Worm (Caenorhabditis elegans) whole organism, L4 larva: Measurements from ENCODE around the gene hlh-19.

Experiments
- D1046.2 ChIP-seq: fragments of 200-800 bp; sonication (Bioruptor generic); IDR thresholded peaks from 2 replicates; pipeline ENCODE4 v1.3.6; 2022; ENCODE audit warnings: missing genetic modification characterization, missing compliant biosample characterization
- F37D6.2 ChIP-seq: sonication (generic microtip); optimal IDR thresholded peaks from 2 replicates; lab custom pipeline; 2016; ENCODE audit warnings: mild to moderate bottlenecking, missing genetic modification characterization, missing compliant biosample characterization
- F44E2.7 ChIP-seq: fragments of 200-800 bp; sonication (Bioruptor generic); IDR thresholded peaks from 2 replicates; pipeline ENCODE4 v2.1.2; 2022; ENCODE audit warnings: missing genetic modification characterization, missing compliant biosample characterization
- R02D3.7 ChIP-seq: fragments of 150-350 bp; sonication (generic microtip); optimal IDR thresholded peaks from 3 replicates; lab custom pipeline; 2014; ENCODE audit warnings: missing biosample characterization, missing genetic modification characterization
- T26A8.4 ChIP-seq: fragments of 200-800 bp; sonication (Bioruptor generic); IDR thresholded peaks from 2 replicates; pipeline ENCODE4 v1.3.6; 2022; ENCODE audit warnings: missing genetic modification characterization, missing compliant biosample characterization
- Y105C5A.15 ChIP-seq: fragments of 200-800 bp; sonication (Bioruptor generic); IDR thresholded peaks from 2 replicates; pipeline ENCODE4 v1.3.6; 2022; ENCODE audit warnings: missing genetic modification characterization, missing compliant biosample characterization
- Y5F2A.4 ChIP-seq: fragments of 200-800 bp; sonication (Bioruptor generic); optimal IDR thresholded peaks from 2 replicates; lab custom pipeline; 2018; ENCODE audit warnings: mild to moderate bottlenecking, missing genetic modification characterization, missing compliant biosample characterization
- Y75B8A.6 ChIP-seq: fragments of 200-800 bp; sonication (Bioruptor generic); IDR thresholded peaks from 2 replicates; pipeline ENCODE4 v1.3.6; 2022; ENCODE audit warnings: missing genetic modification reagents, missing genetic modification characterization, missing compliant biosample characterization
- ZK546.5 ChIP-seq, 2 experiments: sonication (generic microtip); optimal IDR thresholded peaks; 2 replicates each; lab custom pipeline; 2017; ENCODE audit warnings: missing biosample characterization in 2 of 2, missing genetic modification characterization in 2 of 2
- attf-4 ChIP-seq: sonication (generic microtip); optimal IDR thresholded peaks from 3 replicates; lab custom pipeline; 2017; ENCODE audit warnings: missing biosample characterization, missing genetic modification characterization
- ceh-28 ChIP-seq: fragments of 150-350 bp; optimal IDR thresholded peaks from 2 replicates; lab custom pipeline; 2014; ENCODE audit warnings: missing biosample characterization, missing genetic modification reagents, missing genetic modification characterization
- ceh-44 ChIP-seq: fragments of 200-800 bp; sonication (Bioruptor generic); IDR thresholded peaks from 2 replicates; pipeline ENCODE4 v1.3.6; 2022; ENCODE audit warnings: missing genetic modification reagents, missing genetic modification characterization, missing compliant biosample characterization
- ceh-62 ChIP-seq: sonication (generic microtip); optimal IDR thresholded peaks from 2 replicates; lab custom pipeline; 2017; ENCODE audit warnings: missing biosample characterization, missing genetic modification characterization
- ceh-82 ChIP-seq: sonication (generic microtip); optimal IDR thresholded peaks from 2 replicates; lab custom pipeline; 2017; ENCODE audit warnings: missing biosample characterization, missing genetic modification characterization
- ces-1 ChIP-seq: fragments of 150-350 bp; sonication (generic microtip); optimal IDR thresholded peaks from 4 replicates; lab custom pipeline; 2014; ENCODE audit warnings: missing biosample characterization, missing genetic modification reagents, missing genetic modification characterization
- cey-2 ChIP-seq: sonication (generic microtip); optimal IDR thresholded peaks from 3 replicates; lab custom pipeline; 2017; ENCODE audit warnings: missing genetic modification characterization, mild to moderate bottlenecking, missing compliant biosample characterization, antibody characterized with exemption, borderline replicate concordance; ENCODE audit not compliant: insufficient read depth
- daf-12 ChIP-seq: fragments of 150-350 bp; optimal IDR thresholded peaks from 2 replicates; lab custom pipeline; 2014; ENCODE audit warnings: missing biosample characterization, missing genetic modification reagents, missing genetic modification characterization
- dmd-8 ChIP-seq: fragments of 200-800 bp; sonication (Bioruptor generic); IDR thresholded peaks from 2 replicates; pipeline ENCODE4 v1.3.6; 2022; ENCODE audit warnings: missing genetic modification characterization, missing compliant biosample characterization
- dmd-9 ChIP-seq: fragments of 200-800 bp; sonication (Bioruptor generic); IDR thresholded peaks from 2 replicates; pipeline ENCODE4 v1.3.6; 2022; ENCODE audit warnings: missing genetic modification reagents, missing genetic modification characterization, missing compliant biosample characterization
- egl-27 ChIP-seq: sonication (generic microtip); optimal IDR thresholded peaks from 3 replicates; lab custom pipeline; 2017; ENCODE audit warnings: missing biosample characterization, missing genetic modification reagents, missing genetic modification characterization
- hlh-11 ChIP-seq: fragments of 200-800 bp; sonication (Bioruptor generic); optimal IDR thresholded peaks from 2 replicates; lab custom pipeline; 2018; ENCODE audit warnings: mild to moderate bottlenecking, missing genetic modification characterization, missing compliant biosample characterization
- lin-15B ChIP-seq: fragments of 150-350 bp; sonication (generic microtip); optimal IDR thresholded peaks from 3 replicates; lab custom pipeline; 2014; ENCODE audit warnings: missing biosample characterization, missing genetic modification characterization
- lin-29 ChIP-seq: fragments of 200-800 bp; sonication (Bioruptor generic); IDR thresholded peaks from 2 replicates; pipeline ENCODE4 v1.3.6; 2022; ENCODE audit warnings: missing genetic modification reagents, missing genetic modification characterization, missing compliant biosample characterization
- lin-38 ChIP-seq: fragments of 200-800 bp; sonication (Bioruptor generic); IDR thresholded peaks from 2 replicates; pipeline ENCODE4 v1.3.6; 2022; ENCODE audit warnings: missing genetic modification reagents, missing genetic modification characterization, missing compliant biosample characterization
- lin-39 ChIP-seq: fragments of 150-350 bp; optimal IDR thresholded peaks from 2 replicates; lab custom pipeline; 2014; ENCODE audit warnings: missing biosample characterization, missing genetic modification reagents, missing genetic modification characterization
- lir-3 ChIP-seq: sonication (generic microtip); optimal IDR thresholded peaks from 2 replicates; lab custom pipeline; 2016; ENCODE audit warnings: mild to moderate bottlenecking, missing genetic modification characterization, missing compliant biosample characterization
- lsy-2 ChIP-seq, 2 experiments: fragments of 150-350 bp in 1 of 2; sonication (generic microtip) in 1 of 2; optimal IDR thresholded peaks; 2 replicates each; lab custom pipeline; 2014 to 2017; ENCODE audit warnings: missing biosample characterization in 2 of 2, missing genetic modification characterization in 2 of 2
- mdt-29 ChIP-seq: fragments of 200-800 bp; sonication (Bioruptor generic); IDR thresholded peaks from 2 replicates; pipeline ENCODE4 v1.3.6; 2022; ENCODE audit warnings: missing genetic modification reagents, missing genetic modification characterization, missing compliant biosample characterization
- mep-1 ChIP-seq: fragments of 150-350 bp; sonication (generic microtip); optimal IDR thresholded peaks from 3 replicates; lab custom pipeline; 2014; ENCODE audit warnings: missing biosample characterization, missing genetic modification characterization
- mes-2 ChIP-seq: sonication (generic microtip); optimal IDR thresholded peaks from 2 replicates; lab custom pipeline; 2016; ENCODE audit warnings: missing genotype, mild to moderate bottlenecking, missing genetic modification characterization, missing compliant biosample characterization; ENCODE audit not compliant: poor library complexity, severe bottlenecking
- mxl-2 ChIP-seq: fragments of 200-800 bp; sonication (Bioruptor generic); conservative IDR thresholded peaks from 2 replicates; pipeline ENCODE4 v1.3.6; 2022; ENCODE audit warnings: missing genetic modification reagents, missing genetic modification characterization, missing compliant biosample characterization
- nhr-10 ChIP-seq: fragments of 150-350 bp; optimal IDR thresholded peaks from 2 replicates; lab custom pipeline; 2014; ENCODE audit warnings: missing biosample characterization, missing genetic modification characterization
- nhr-102 ChIP-seq: sonication (generic microtip); optimal IDR thresholded peaks from 2 replicates; lab custom pipeline; 2016; ENCODE audit warnings: mild to moderate bottlenecking, missing genetic modification characterization, moderate library complexity, missing compliant biosample characterization
- nhr-11 ChIP-seq: fragments of 150-350 bp; optimal IDR thresholded peaks from 2 replicates; lab custom pipeline; 2014; ENCODE audit warnings: missing biosample characterization, missing genetic modification characterization
- nhr-237 ChIP-seq: sonication (generic microtip); optimal IDR thresholded peaks from 2 replicates; lab custom pipeline; 2017; ENCODE audit warnings: missing biosample characterization, missing genetic modification characterization
- nhr-25 ChIP-seq: sonication (generic microtip); optimal IDR thresholded peaks from 2 replicates; lab custom pipeline; 2017; ENCODE audit warnings: missing genetic modification characterization, mild to moderate bottlenecking, missing compliant biosample characterization, antibody characterized with exemption, moderate library complexity, borderline replicate concordance; ENCODE audit not compliant: insufficient read depth
- nhr-28 ChIP-seq: fragments of 150-350 bp; optimal IDR thresholded peaks from 2 replicates; lab custom pipeline; 2014; ENCODE audit warnings: missing biosample characterization, missing genetic modification characterization
- nhr-41 ChIP-seq: fragments of 200-800 bp; sonication (Bioruptor generic); IDR thresholded peaks from 2 replicates; pipeline ENCODE4 v1.3.6; 2022; ENCODE audit warnings: missing genetic modification reagents, missing genetic modification characterization, missing compliant biosample characterization
- nhr-42 ChIP-seq: fragments of 200-800 bp; sonication (Bioruptor generic); IDR thresholded peaks from 2 replicates; pipeline ENCODE4 v1.3.6; 2022; ENCODE audit warnings: missing genetic modification characterization, missing compliant biosample characterization
- nhr-6 ChIP-seq: fragments of 150-350 bp; optimal IDR thresholded peaks from 2 replicates; lab custom pipeline; 2014; ENCODE audit warnings: missing biosample characterization, missing genetic modification characterization
- nhr-77 ChIP-seq: fragments of 150-350 bp; optimal IDR thresholded peaks from 2 replicates; lab custom pipeline; 2014; ENCODE audit warnings: missing biosample characterization, missing genetic modification characterization
- php-3 ChIP-seq: fragments of 200-800 bp; sonication (Bioruptor generic); IDR thresholded peaks from 2 replicates; pipeline ENCODE4 v1.3.6; 2022; ENCODE audit warnings: missing genetic modification reagents, missing genetic modification characterization, missing compliant biosample characterization
- rbr-2 ChIP-seq: sonication (generic microtip); optimal IDR thresholded peaks from 2 replicates; lab custom pipeline; 2016; ENCODE audit warnings: missing genotype, missing genetic modification characterization, missing compliant biosample characterization
- saeg-2 ChIP-seq: fragments of 200-800 bp; sonication (Bioruptor generic); IDR thresholded peaks from 2 replicates; pipeline ENCODE4 v1.3.6; 2022; ENCODE audit warnings: missing genetic modification reagents, missing genetic modification characterization, missing compliant biosample characterization
- sdz-12 ChIP-seq: fragments of 200-800 bp; sonication (Bioruptor generic); optimal IDR thresholded peaks from 2 replicates; lab custom pipeline; 2018; ENCODE audit warnings: mild to moderate bottlenecking, missing genetic modification characterization, missing compliant biosample characterization
- skn-1 ChIP-seq: fragments of 150-350 bp; optimal IDR thresholded peaks from 2 replicates; lab custom pipeline; 2014; ENCODE audit warnings: missing biosample characterization, missing genetic modification characterization
- snpc-1.2 ChIP-seq: fragments of 200-800 bp; sonication (Bioruptor generic); IDR thresholded peaks from 2 replicates; pipeline ENCODE4 v1.3.6; 2022; ENCODE audit warnings: missing genetic modification reagents, missing genetic modification characterization, missing compliant biosample characterization
- snpc-4 ChIP-seq: fragments of 150-350 bp; optimal IDR thresholded peaks from 2 replicates; lab custom pipeline; 2014; ENCODE audit warnings: missing biosample characterization, missing genetic modification characterization
- unc-39 ChIP-seq: sonication (generic microtip); optimal IDR thresholded peaks from 2 replicates; lab custom pipeline; 2017; ENCODE audit warnings: missing biosample characterization, missing genetic modification characterization
- vab-7 ChIP-seq: fragments of 200-800 bp; sonication (Bioruptor generic); IDR thresholded peaks from 2 replicates; pipeline ENCODE4 v1.3.6; 2022; ENCODE audit warnings: missing genetic modification reagents, missing genetic modification characterization, missing compliant biosample characterization
- zfp-2 ChIP-seq: sonication (generic microtip); optimal IDR thresholded peaks from 2 replicates; lab custom pipeline; 2016; ENCODE audit warnings: mild to moderate bottlenecking, missing genetic modification characterization, missing compliant biosample characterization
- ztf-11 ChIP-seq: fragments of 150-350 bp; optimal IDR thresholded peaks from 2 replicates; lab custom pipeline; 2014; ENCODE audit warnings: missing biosample characterization, missing genetic modification characterization
- ztf-7 ChIP-seq: fragments of 150-350 bp; optimal IDR thresholded peaks from 2 replicates; lab custom pipeline; 2014; ENCODE audit warnings: missing biosample characterization, missing genetic modification characterization

hlh-19 gene

ce11 chrX:535728-536127 lies 21.4 kb downstream of the hlh-19 start, which contains the start of gene F28C10.3:
F28C10.3 (minus strand) TSS chrX:535828.
- no peak for TF ChIP-seq mxl-2
- no peak for TF ChIP-seq Y75B8A.6 (GFP tag; lab: Robert Waterston, UW)
- no peak for TF ChIP-seq D1046.2
- no peak for TF ChIP-seq lin-39 (tag; lab: Kevin White, UChicago)
- TF ChIP-seq egl-27 (tag; lab: Kevin White, UChicago): no peak
- peak; percentile 28; the same call in 1 of the 2 replicates for TF ChIP-seq lin-29 (GFP tag; lab: Robert Waterston, UW)
- TF ChIP-seq ceh-28 (tag; lab: Kevin White, UChicago): no peak
- TF ChIP-seq snpc-1.2 (GFP tag; lab: Robert Waterston, UW): no peak
- TF ChIP-seq nhr-6 (tag; lab: Kevin White, UChicago): peak; percentile 63
- no peak for TF ChIP-seq sdz-12
- TF ChIP-seq nhr-10 (tag; lab: Kevin White, UChicago): peak; percentile 37
- no peak for TF ChIP-seq nhr-42 (GFP tag; lab: Robert Waterston, UW)
- TF ChIP-seq skn-1: no peak
- no peak for TF ChIP-seq ztf-7 (tag; lab: Kevin White, UChicago)
- TF ChIP-seq R02D3.7 (tag; lab: Kevin White, UChicago): no peak
- peak; percentile 45 for TF ChIP-seq F37D6.2 (tag; lab: Kevin White, UChicago)
- no peak for TF ChIP-seq zfp-2 (tag; lab: Kevin White, UChicago)
- no peak for TF ChIP-seq F44E2.7 (GFP tag; lab: Robert Waterston, UW)
- no peak for TF ChIP-seq php-3 (GFP tag; lab: Robert Waterston, UW)
- no peak for TF ChIP-seq mdt-29 (GFP tag; lab: Robert Waterston, UW)
- TF ChIP-seq ceh-62 (tag; lab: Kevin White, UChicago): no peak
- TF ChIP-seq nhr-102 (tag; lab: Kevin White, UChicago): no peak
- TF ChIP-seq lin-38: no peak
- no peak for TF ChIP-seq daf-12 (tag; lab: Kevin White, UChicago)
- peak; percentile 91 for TF ChIP-seq mep-1 (tag; lab: Kevin White, UChicago)
- peak; percentile 85 for TF ChIP-seq nhr-25 (tag; lab: Kevin White, UChicago)
- TF ChIP-seq nhr-11: peak; percentile 80
- TF ChIP-seq snpc-4: no peak
- TF ChIP-seq dmd-8: no peak
- no peak for TF ChIP-seq ztf-11 (tag; lab: Kevin White, UChicago)
- no peak for TF ChIP-seq ces-1
- TF ChIP-seq vab-7 (GFP tag; lab: Robert Waterston, UW): no peak
- TF ChIP-seq cey-2 (tag; lab: Kevin White, UChicago): no peak
- no peak for TF ChIP-seq lir-3 (tag; lab: Kevin White, UChicago)
- peak; percentile 38 for TF ChIP-seq nhr-77 (tag; lab: Kevin White, UChicago)
- no peak for TF ChIP-seq ceh-82 (tag; lab: Kevin White, UChicago)
- TF ChIP-seq nhr-28 (tag; lab: Kevin White, UChicago): peak; percentile 88
- TF ChIP-seq saeg-2: no peak
- TF ChIP-seq unc-39: no peak
- TF ChIP-seq lsy-2 (tag; optimal IDR thresholded peaks at IDR 0.05; lab: Kevin White, UChicago): peak in 1 of 2 experiments; percentile 74
- peak; percentile 71 for TF ChIP-seq T26A8.4
- no peak for TF ChIP-seq lin-15B (tag; lab: Kevin White, UChicago)
- 0 out of 2 replicates have a peak, but pooled peaks have one; percentile 17 for TF ChIP-seq dmd-9 (GFP tag; lab: Robert Waterston, UW)
- TF ChIP-seq nhr-41: no peak
- TF ChIP-seq hlh-11 (tag; lab: Kevin White, UChicago): peak; percentile 89
- no peak for TF ChIP-seq ceh-44 (GFP tag; lab: Robert Waterston, UW)
- TF ChIP-seq Y5F2A.4 (GFP tag; lab: Kevin White, UChicago): no peak
- TF ChIP-seq ZK546.5 (tag; optimal IDR thresholded peaks at IDR 0.05; lab: Kevin White, UChicago): no peak
- TF ChIP-seq rbr-2 (tag; lab: Kevin White, UChicago): peak; percentile 68
- no peak for TF ChIP-seq nhr-237 (tag; lab: Kevin White, UChicago)
- TF ChIP-seq Y105C5A.15: no peak
- TF ChIP-seq mes-2 (tag; lab: Kevin White, UChicago): peak; percentile 81
- no peak for TF ChIP-seq attf-4
